Fruit fly (Drosophila melanogaster): ENCODE data around the gene ema.

Gene ema

dm6 chr3R:16456607-16457006 is 15.1 kb upstream of the ema start:
- TF ChIP-seq Asciz (GFP tag; optimal IDR thresholded peaks at IDR 0.05) (no peak), crol (GFP tag; IDR thresholded peaks at IDR 0.05) (no peak), CG12299 (tag; optimal IDR thresholded peaks at IDR 0.05) (no peak), maf-S (GFP tag; optimal IDR thresholded peaks at IDR 0.05) (no peak), sens-2 (GFP tag; IDR thresholded peaks at IDR 0.05) (no peak), CG32767 (GFP tag; IDR thresholded peaks at IDR 0.05) (no peak), amos (GFP tag; IDR thresholded peaks at IDR 0.05; ENCODE audit: partially characterized antibody) (no peak), fu2 (GFP tag; optimal IDR thresholded peaks at IDR 0.05) (no peak), CG12155 (GFP tag; optimal IDR thresholded peaks at IDR 0.05) (no peak), dysf (GFP tag; IDR thresholded peaks at IDR 0.05) (no peak), klu (GFP tag; IDR thresholded peaks at IDR 0.05) (no peak), CoRest (tag; optimal IDR thresholded peaks at IDR 0.05) (no peak), mirr (GFP tag; optimal IDR thresholded peaks at IDR 0.05) (no peak), CG8944 (GFP tag; optimal IDR thresholded peaks at IDR 0.05) (no peak), seq (GFP tag; IDR thresholded peaks at IDR 0.05) (peak; percentile 42; the same call in 1 of the 2 replicates), Rx (GFP tag; IDR thresholded peaks at IDR 0.05) (no peak), CG6854 (GFP tag; optimal IDR thresholded peaks at IDR 0.05) (no peak), sens (GFP tag) (no peak), CG1602 (GFP tag; optimal IDR thresholded peaks at IDR 0.05) (no peak), onecut (GFP tag; IDR thresholded peaks at IDR 0.05) (peak; percentile 98), bab2 (GFP tag; optimal IDR thresholded peaks at IDR 0.05) (no peak), Mes4 (GFP tag; optimal IDR thresholded peaks at IDR 0.05) (no peak), nerfin-2 (GFP tag; IDR thresholded peaks at IDR 0.05; ENCODE audit: partially characterized antibody) (0 out of 2 replicates have a peak, but pooled peaks have one; percentile 10), HLH3B (GFP tag; IDR thresholded peaks at IDR 0.05) (no peak), CG1792 (GFP tag; optimal IDR thresholded peaks at IDR 0.05) (no peak), Trl (optimal IDR thresholded peaks at IDR 0.05) (no peak), Trl (GFP tag; optimal IDR thresholded peaks at IDR 0.05) (no peak), CG9817 (tag; optimal IDR thresholded peaks at IDR 0.05) (no peak), CG12744 (GFP tag; optimal IDR thresholded peaks at IDR 0.05) (no peak), CG6791 (GFP tag; IDR thresholded peaks at IDR 0.05; ENCODE audit: partially characterized antibody) (0 out of 3 replicates have a peak, but pooled peaks have one; percentile 24), CG14441 (GFP tag; IDR thresholded peaks at IDR 0.05) (no peak), ken (GFP tag; IDR thresholded peaks at IDR 0.05) (no peak), ATbp (GFP tag; optimal IDR thresholded peaks at IDR 0.05) (no peak), unc-4 (GFP tag; IDR thresholded peaks at IDR 0.05; ENCODE audit: partially characterized antibody) (no peak), nerfin-1 (tag; optimal IDR thresholded peaks at IDR 0.05) (peak; percentile 97), Myb (GFP tag; optimal IDR thresholded peaks at IDR 0.05) (no peak), Hsf (GFP tag; optimal IDR thresholded peaks at IDR 0.05) (no peak), CG6272 (GFP tag; IDR thresholded peaks at IDR 0.05) (no peak), CHES-1-like (GFP tag; optimal IDR thresholded peaks at IDR 0.05) (no peak), ab (GFP tag; optimal IDR thresholded peaks at IDR 0.05) (no peak), emc (GFP tag; optimal IDR thresholded peaks at IDR 0.05) (no peak), CG6683 (GFP tag; optimal IDR thresholded peaks at IDR 0.05) (no peak), unpg (GFP tag; optimal IDR thresholded peaks at IDR 0.05) (no peak), bigmax (GFP tag; optimal IDR thresholded peaks at IDR 0.05) (no peak), CG2712 (tag; optimal IDR thresholded peaks at IDR 0.05) (no peak), ems (GFP tag; optimal IDR thresholded peaks at IDR 0.05) (no peak)
